Worm (Caenorhabditis elegans) whole organism, dauer: ENCODE measurements around the gene C30G7.2.

ENCODE experiments used
- unc-62 ChIP-seq: sonication (generic microtip); optimal IDR thresholded peaks from 2 replicates; lab custom pipeline; 2017; ENCODE audit warnings: missing biosample characterization, missing genetic modification reagents, missing genetic modification characterization

The C30G7.2 gene

DNA sequence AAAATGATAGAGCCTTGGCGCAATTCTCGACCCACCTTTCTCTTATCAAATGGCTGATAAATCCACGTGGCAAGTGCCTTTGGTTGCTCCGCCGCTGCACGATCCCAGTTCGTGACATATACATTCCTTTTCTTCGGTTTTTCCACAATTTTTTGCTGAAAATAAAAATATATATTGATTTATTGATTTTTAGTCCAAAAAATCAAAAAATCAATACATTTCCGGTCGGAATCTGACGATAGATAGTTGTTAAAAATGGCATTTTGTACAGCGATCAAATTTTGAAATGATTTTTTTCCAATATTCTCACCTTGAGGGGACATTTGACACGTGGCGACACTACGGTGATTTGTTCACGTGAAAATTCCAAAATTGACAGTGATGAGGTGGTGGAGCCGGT lies 7.1 kb downstream of the C30G7.2 start:
- no peak for TF ChIP-seq unc-62 (GFP tag; lab: Kevin White, UChicago)

DNA sequence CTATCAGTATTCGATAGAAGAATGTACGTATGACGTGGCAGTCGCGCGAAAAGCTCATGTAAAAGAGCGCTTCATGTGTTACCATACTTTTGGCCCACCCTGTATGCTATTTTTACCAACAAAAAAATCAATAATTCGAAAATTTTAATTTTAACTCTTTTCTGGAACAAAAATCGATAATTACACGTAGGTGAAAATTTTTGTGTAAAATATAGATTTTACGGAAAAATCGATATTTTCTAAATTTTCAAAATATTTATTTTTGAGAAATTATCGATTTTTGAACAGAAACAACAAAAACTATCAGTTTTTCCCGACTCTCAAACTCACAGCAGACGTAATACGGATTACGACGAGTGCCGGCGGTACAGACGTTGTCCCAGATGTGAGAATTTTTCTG lies 8.4 kb downstream of the C30G7.2 start:
- TF ChIP-seq unc-62 (GFP tag; lab: Kevin White, UChicago): no peak

DNA sequence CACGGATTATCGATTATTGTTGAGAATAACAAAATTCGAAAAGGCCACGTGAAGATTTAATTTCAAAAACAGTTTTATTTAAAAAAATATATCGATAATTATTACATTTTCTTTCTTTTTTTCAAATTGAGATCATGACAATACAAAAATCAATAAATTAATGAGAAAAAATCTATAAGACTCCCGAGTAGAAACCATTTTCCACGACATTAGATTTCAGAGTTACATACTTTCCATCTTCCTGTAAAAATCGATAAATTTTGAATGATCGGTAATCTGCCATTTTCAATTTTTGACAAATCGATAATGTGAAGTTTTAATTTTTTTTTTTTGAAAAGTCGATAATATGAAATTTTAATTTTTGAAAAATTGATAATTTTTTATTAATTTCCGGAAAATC lies 9.0 kb downstream of the C30G7.2 start, which contains the start of gene C30G7.3:
Gene C30G7.3 (minus strand): TSS at position 8 of the 400 bp plus-strand sequence.
- TF ChIP-seq unc-62 (GFP tag; lab: Kevin White, UChicago): no peak

DNA sequence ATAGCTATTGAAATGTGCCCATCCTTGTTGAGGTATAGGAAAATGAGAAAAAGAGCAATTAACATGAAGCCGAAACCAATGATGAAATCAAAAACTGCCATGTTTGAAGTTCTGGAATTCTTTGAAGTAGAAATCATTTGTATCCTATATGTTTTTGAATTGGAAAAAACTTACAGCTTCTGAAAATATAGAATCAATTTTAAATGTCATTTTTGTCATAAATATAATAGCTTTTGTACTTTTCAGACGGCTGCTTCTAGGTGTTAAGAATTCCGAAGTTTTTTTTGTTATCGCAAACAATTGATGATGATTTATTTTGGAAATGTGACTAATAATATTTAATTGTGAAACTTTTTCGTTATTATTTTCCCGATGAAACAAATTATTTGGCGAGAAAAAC lies 10.3 kb downstream of the C30G7.2 start, which contains the start of gene C30G7.4:
Gene C30G7.4 (minus strand): TSS at position 101 of the 400 bp plus-strand sequence.
- TF ChIP-seq unc-62 (GFP tag; lab: Kevin White, UChicago): no peak

DNA sequence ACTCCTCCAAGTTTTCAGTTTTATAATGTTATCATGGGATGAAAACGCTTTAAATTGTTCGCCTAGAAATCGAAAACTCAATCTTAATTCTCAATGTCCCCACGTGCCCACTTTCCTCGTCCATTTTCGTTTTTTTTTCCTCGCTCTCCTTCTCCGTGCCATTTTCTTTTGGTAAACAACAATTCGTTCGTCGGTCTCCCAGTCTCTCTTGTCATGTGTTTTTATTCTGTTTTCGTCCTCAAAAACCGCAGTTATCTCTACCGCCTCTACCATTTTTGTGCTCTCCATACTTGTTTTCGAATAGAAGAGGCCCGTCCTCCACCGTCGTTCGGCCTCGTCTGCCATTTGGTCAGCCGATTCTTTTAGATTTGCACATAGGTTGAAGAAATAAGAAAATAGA lies 11.9 kb downstream of the C30G7.2 start:
- TF ChIP-seq unc-62 (GFP tag; lab: Kevin White, UChicago): no peak

DNA sequence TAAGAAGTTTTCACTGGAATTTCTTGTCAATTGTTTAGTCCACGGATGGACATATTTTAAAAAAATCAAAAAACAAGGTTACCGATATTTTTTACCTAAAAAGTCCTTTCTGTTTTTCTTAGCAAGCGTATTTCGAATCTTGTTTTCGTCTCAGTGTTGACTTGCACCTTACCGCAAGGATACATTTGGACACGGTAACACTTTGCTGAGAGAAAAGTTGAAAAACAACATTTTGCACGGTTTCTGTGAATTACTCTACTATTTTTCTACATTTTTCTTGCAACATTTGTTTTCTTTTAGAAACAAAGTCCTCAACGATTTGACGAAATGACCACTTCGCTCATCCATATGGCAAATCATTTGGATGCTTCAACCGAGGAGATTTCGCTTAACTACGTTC lies 12.8 kb downstream of the C30G7.2 start, which contains the start of gene hil-1:
Gene hil-1 (plus strand): TSS at position 301 of the 400 bp plus-strand sequence.
- no peak for TF ChIP-seq unc-62 (GFP tag; lab: Kevin White, UChicago)

DNA sequence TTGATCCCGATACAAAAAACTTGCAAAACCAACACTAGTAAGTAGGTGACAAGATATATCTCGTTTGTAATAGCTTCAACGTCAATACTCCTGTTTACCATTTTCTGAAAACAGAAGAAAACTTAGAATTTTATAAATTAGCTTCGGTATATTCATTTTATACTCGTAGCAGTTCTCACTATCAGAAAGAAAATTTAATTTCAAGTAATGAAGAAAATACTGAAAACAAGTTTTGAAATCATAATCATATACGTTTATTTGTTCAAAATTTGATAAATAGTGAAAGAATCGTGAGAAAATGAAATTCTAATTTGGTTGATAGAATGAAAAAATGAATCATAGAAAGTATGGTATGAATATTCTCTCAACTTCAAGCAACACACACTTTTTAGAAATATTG lies 17.9 kb downstream of the C30G7.2 start, which contains the start of gene C30G7.5:
Gene C30G7.5 (minus strand): TSS at position 101 of the 400 bp plus-strand sequence.
- no peak for TF ChIP-seq unc-62 (GFP tag; lab: Kevin White, UChicago)

DNA sequence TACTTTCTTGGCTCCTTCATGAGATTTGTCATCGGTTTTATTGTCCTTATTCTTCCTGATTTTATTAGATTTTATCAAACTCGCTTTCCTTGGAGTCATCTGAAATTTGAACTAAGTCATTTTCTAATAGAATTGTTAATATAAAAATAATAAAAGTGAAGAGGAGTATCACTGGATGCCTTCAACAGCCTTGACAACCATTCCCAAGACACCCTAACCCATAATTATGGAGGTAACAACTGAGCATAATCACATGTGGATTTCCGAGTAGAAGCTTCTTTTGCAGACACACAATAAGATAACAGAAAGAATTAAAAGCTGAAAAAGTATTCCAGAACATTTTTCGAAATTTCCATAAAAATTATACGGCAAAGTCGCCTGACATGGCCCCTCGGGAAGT lies 19.0 kb downstream of the C30G7.2 start, which contains the start of gene F02D8.9:
Gene F02D8.9 (minus strand): TSS at position 101 of the 400 bp plus-strand sequence.
- TF ChIP-seq unc-62 (GFP tag; lab: Kevin White, UChicago): no peak

DNA sequence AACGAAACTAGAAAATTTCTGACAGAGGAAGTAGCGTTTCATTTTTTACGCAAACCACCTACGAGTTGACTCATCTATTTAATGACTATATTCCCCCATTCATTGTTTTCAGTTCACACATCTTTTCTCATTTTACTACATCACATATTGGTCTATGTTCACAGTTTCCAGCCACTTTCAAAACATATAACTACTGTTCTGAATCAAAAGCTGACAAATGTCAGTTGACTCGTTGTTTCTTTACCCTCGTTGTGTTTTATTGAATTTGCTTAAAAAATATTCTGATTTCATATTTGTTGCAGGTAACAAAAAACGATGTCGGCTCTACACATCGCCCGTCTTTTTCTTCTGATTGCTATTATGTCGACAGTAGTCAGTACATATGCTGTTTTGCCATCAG lies 34.4 kb downstream of the C30G7.2 start, which contains the start of gene nlp-59:
Gene nlp-59 (plus strand): TSS at position 301 of the 400 bp plus-strand sequence.
- TF ChIP-seq unc-62 (GFP tag; lab: Kevin White, UChicago): no peak

DNA sequence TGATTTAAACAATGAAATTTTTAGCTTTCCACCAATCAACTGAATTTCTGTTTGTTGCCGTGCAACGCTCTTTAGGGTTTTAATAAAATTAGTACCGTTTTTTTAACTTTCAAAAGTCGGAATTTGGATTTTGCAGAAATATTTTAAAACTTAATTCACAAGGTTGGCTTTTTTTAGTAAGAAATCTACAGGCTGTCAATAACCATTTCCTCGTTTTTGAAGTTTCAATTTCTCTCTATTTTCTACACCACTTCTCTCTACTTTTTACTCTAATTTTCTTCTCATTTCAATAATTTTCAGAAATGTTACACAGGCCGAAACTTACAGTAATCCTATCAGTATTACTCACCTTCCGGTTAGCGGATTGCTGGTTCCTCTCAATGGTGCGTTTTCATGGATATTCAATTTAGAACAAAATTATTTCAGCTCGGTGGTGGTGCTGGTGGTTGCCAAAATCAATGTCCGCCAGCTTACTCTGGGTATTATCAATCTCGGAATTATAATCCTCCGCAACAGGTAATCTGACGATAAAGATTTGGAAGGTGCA lies 41.6 kb downstream of the C30G7.2 start, which contains the start of the genes grd-12 and F02D8.1:
Gene grd-12 (plus strand): TSS at position 301 of the 547 bp plus-strand sequence.
Gene F02D8.1 (minus strand): TSS at position 497 of the 547 bp plus-strand sequence.
- TF ChIP-seq unc-62 (GFP tag; lab: Kevin White, UChicago): no peak

DNA sequence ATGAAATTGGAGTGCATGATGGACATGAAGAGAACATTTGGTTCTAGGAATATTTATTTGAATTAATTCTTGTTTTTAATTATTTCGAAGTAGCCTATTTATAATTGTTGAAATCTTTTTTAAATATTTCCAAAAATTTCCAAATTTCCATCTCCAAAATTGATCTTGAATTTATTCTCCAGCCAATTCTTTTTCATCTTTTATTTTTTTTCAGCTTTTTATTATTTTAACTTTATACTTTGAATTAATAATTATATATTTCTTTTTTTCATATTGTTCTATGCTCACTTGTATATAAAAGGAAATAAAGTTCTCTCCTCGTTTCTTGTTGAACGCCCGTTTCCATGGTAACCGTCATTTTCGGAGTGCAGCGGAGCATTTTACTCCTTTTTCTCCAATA lies 43.2 kb downstream of the C30G7.2 start, which contains the start of gene xbx-1:
Gene xbx-1 (plus strand): TSS at position 301 of the 400 bp plus-strand sequence.
- no peak for TF ChIP-seq unc-62 (GFP tag; lab: Kevin White, UChicago)

DNA sequence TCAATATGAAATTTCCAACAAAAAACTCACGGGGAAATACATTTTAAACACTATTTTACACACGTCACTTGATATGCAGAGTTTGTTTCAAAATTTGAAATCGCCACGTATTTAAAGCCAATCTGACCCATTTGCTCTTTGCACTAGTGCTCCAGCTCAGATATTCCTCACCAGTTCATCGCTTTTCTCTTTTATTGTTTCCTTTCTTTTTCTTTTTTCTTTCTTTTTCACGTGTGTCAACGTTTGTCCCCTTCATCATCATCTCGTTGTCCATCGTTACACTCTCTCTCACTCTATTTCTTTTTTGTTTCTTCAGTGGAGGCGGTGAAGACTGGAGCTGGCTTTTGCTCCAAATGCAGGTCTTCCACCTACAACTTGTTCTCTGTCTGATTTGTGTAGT lies 47.9 kb downstream of the C30G7.2 start, which contains the start of gene F02D8.4:
Gene F02D8.4 (plus strand): TSS at position 301 of the 400 bp plus-strand sequence.
- no peak for TF ChIP-seq unc-62 (GFP tag; lab: Kevin White, UChicago)
